Worm (Caenorhabditis elegans) whole organism, late embryonic: Measurements from ENCODE around the gene F52E1.5.
"Not testable (repeated sequence)": the region's sequence is repeated elsewhere in the genome, so short reads cannot be mapped to it uniquely, and the experiment has no call there.

ENCODE experiments used
- C08G9.2 ChIP-seq: sonication (generic microtip); optimal IDR thresholded peaks from 2 replicates; lab custom pipeline; 2016; ENCODE audit warnings: mild to moderate bottlenecking, missing genetic modification characterization, moderate library complexity, missing compliant biosample characterization
- C38D4.7 ChIP-seq: fragments of 200-800 bp; sonication (Bioruptor generic); optimal IDR thresholded peaks from 2 replicates; lab custom pipeline; 2018; ENCODE audit warnings: mild to moderate bottlenecking, missing genetic modification characterization, moderate library complexity, missing compliant biosample characterization
- T23F11.4 ChIP-seq: fragments of 200-800 bp; sonication (Bioruptor generic); optimal IDR thresholded peaks from 2 replicates; lab custom pipeline; 2018; ENCODE audit warnings: mild to moderate bottlenecking, missing genetic modification characterization, missing compliant biosample characterization
- Y22D7AL.16 ChIP-seq: sonication (generic microtip); optimal IDR thresholded peaks from 2 replicates; lab custom pipeline; 2016; ENCODE audit warnings: missing genetic modification characterization, missing compliant biosample characterization
- ahr-1 ChIP-seq: sonication (generic microtip); optimal IDR thresholded peaks from 2 replicates; lab custom pipeline; 2016; ENCODE audit warnings: missing genetic modification characterization, missing compliant biosample characterization
- ama-1 ChIP-seq: fragments of 150-350 bp; optimal IDR thresholded peaks from 2 replicates; lab custom pipeline; 2014
- ceh-18 ChIP-seq: sonication (generic microtip); optimal IDR thresholded peaks from 2 replicates; lab custom pipeline; 2016; ENCODE audit warnings: missing genetic modification characterization, missing compliant biosample characterization
- ceh-2 ChIP-seq: sonication (generic microtip); optimal IDR thresholded peaks from 2 replicates; lab custom pipeline; 2016; ENCODE audit warnings: missing genotype, missing genetic modification characterization, missing compliant biosample characterization
- ceh-24 ChIP-seq: sonication (generic microtip); optimal IDR thresholded peaks from 2 replicates; lab custom pipeline; 2016; ENCODE audit warnings: mild to moderate bottlenecking, missing genetic modification characterization, missing compliant biosample characterization
- ceh-30 ChIP-seq: fragments of 150-350 bp; optimal IDR thresholded peaks from 2 replicates; lab custom pipeline; 2014; ENCODE audit warnings: missing biosample characterization, missing genetic modification characterization
- ceh-45 ChIP-seq: fragments of 200-800 bp; sonication (Bioruptor generic); IDR thresholded peaks from 2 replicates; pipeline ENCODE4 v1.3.6; 2022; ENCODE audit warnings: missing genetic modification reagents, missing genetic modification characterization, missing compliant biosample characterization
- dmd-4 ChIP-seq: sonication (generic microtip); optimal IDR thresholded peaks from 2 replicates; lab custom pipeline; 2016; ENCODE audit warnings: borderline replicate concordance, missing genetic modification characterization, missing compliant biosample characterization
- elt-2 ChIP-seq: sonication (generic microtip); optimal IDR thresholded peaks from 2 replicates; lab custom pipeline; 2016; ENCODE audit warnings: missing genetic modification reagents, missing genetic modification characterization, missing compliant biosample characterization
- elt-4 ChIP-seq: sonication (generic microtip); optimal IDR thresholded peaks from 2 replicates; lab custom pipeline; 2016; ENCODE audit warnings: missing genetic modification characterization, missing compliant biosample characterization
- ets-4 ChIP-seq: sonication (generic microtip); optimal IDR thresholded peaks from 2 replicates; lab custom pipeline; 2016; ENCODE audit warnings: missing genetic modification characterization, missing compliant biosample characterization
- eyg-1 ChIP-seq: sonication (generic microtip); optimal IDR thresholded peaks from 2 replicates; lab custom pipeline; 2016; ENCODE audit warnings: missing genotype, missing genetic modification characterization, missing compliant biosample characterization
- fkh-10 ChIP-seq: fragments of 150-350 bp; optimal IDR thresholded peaks from 2 replicates; lab custom pipeline; 2014; ENCODE audit warnings: missing biosample characterization, missing genetic modification reagents, missing genetic modification characterization
- fkh-6 ChIP-seq: sonication (generic microtip); optimal IDR thresholded peaks from 2 replicates; lab custom pipeline; 2016; ENCODE audit warnings: missing genetic modification characterization, missing compliant biosample characterization
- gmeb-2 ChIP-seq: sonication (generic microtip); optimal IDR thresholded peaks from 2 replicates; lab custom pipeline; 2016; ENCODE audit warnings: missing genetic modification characterization, inconsistent platforms, missing compliant biosample characterization
- hlh-30 ChIP-seq: sonication (generic microtip); optimal IDR thresholded peaks from 2 replicates; lab custom pipeline; 2017; ENCODE audit warnings: antibody characterized with exemption, missing genetic modification characterization, missing compliant biosample characterization; ENCODE audit not compliant: insufficient read depth
- hlh-6 ChIP-seq: sonication (generic microtip); optimal IDR thresholded peaks from 2 replicates; lab custom pipeline; 2016; ENCODE audit warnings: missing genotype, missing genetic modification characterization, missing compliant biosample characterization
- madf-2 ChIP-seq: sonication (generic microtip); optimal IDR thresholded peaks from 2 replicates; lab custom pipeline; 2017; ENCODE audit warnings: missing genetic modification characterization, missing compliant biosample characterization
- mec-3 ChIP-seq: sonication (generic microtip); optimal IDR thresholded peaks from 2 replicates; lab custom pipeline; 2016; ENCODE audit warnings: borderline replicate concordance, missing genetic modification characterization, missing compliant biosample characterization
- nfya-1 ChIP-seq: sonication (generic microtip); optimal IDR thresholded peaks from 2 replicates; lab custom pipeline; 2017; ENCODE audit warnings: missing genetic modification characterization, mild to moderate bottlenecking, missing compliant biosample characterization, antibody characterized with exemption, moderate library complexity
- nhr-11 ChIP-seq: fragments of 150-350 bp; optimal IDR thresholded peaks from 2 replicates; lab custom pipeline; 2014; ENCODE audit warnings: missing biosample characterization, missing genetic modification characterization
- nhr-232 ChIP-seq: sonication (generic microtip); optimal IDR thresholded peaks from 2 replicates; lab custom pipeline; 2016; ENCODE audit warnings: missing genetic modification characterization, missing compliant biosample characterization
- pha-2 ChIP-seq: sonication (generic microtip); optimal IDR thresholded peaks from 2 replicates; lab custom pipeline; 2017; ENCODE audit warnings: mild to moderate bottlenecking, missing genetic modification characterization, missing compliant biosample characterization
- pha-4 ChIP-seq: fragments of 150-350 bp; optimal IDR thresholded peaks from 2 replicates; lab custom pipeline; 2018; ENCODE audit warnings: missing biosample characterization, missing genetic modification reagents, missing genetic modification characterization
- ref-2 ChIP-seq: sonication (generic microtip); optimal IDR thresholded peaks from 2 replicates; lab custom pipeline; 2016; ENCODE audit warnings: missing genetic modification characterization, missing compliant biosample characterization
- rnt-1 ChIP-seq: sonication (generic microtip); optimal IDR thresholded peaks from 2 replicates; lab custom pipeline; 2016; ENCODE audit warnings: missing genetic modification characterization, missing compliant biosample characterization
- sdc-2 ChIP-seq: sonication (generic microtip); optimal IDR thresholded peaks from 2 replicates; lab custom pipeline; 2016; ENCODE audit warnings: missing genotype, missing genetic modification characterization, missing compliant biosample characterization
- sox-2 ChIP-seq: fragments of 200-800 bp; sonication (Bioruptor generic); IDR thresholded peaks from 2 replicates; pipeline ENCODE4 v1.3.6; 2022; ENCODE audit warnings: missing genetic modification reagents, missing genetic modification characterization, missing compliant biosample characterization
- tbx-7 ChIP-seq: sonication (generic microtip); optimal IDR thresholded peaks from 2 replicates; lab custom pipeline; 2016; ENCODE audit warnings: missing genotype, missing genetic modification characterization, missing compliant biosample characterization
- ttx-3 ChIP-seq: sonication (generic microtip); optimal IDR thresholded peaks from 2 replicates; lab custom pipeline; 2016; ENCODE audit warnings: missing genetic modification reagents, missing genetic modification characterization, missing compliant biosample characterization
- unc-3 ChIP-seq, 2 experiments: fragments of 200-800 bp in 1 of 2; sonication (Bioruptor generic) in 1 of 2; sonication (generic microtip) in 1 of 2; conservative IDR thresholded peaks in 1 of 2; optimal IDR thresholded peaks in 1 of 2; 2 replicates each; pipeline versions ENCODE4 v1.3.6 to Lab custom; 2016 to 2022; ENCODE audit warnings: missing compliant biosample characterization in 2 of 2, missing genetic modification characterization in 2 of 2, missing genetic modification reagents in 1 of 2
- unc-55 ChIP-seq: sonication (generic microtip); optimal IDR thresholded peaks from 2 replicates; lab custom pipeline; 2017; ENCODE audit warnings: missing biosample characterization, missing genetic modification reagents, missing genetic modification characterization
- unc-86 ChIP-seq: sonication (generic microtip); optimal IDR thresholded peaks from 2 replicates; lab custom pipeline; 2016; ENCODE audit warnings: missing genetic modification characterization, missing compliant biosample characterization
- ztf-16 ChIP-seq: sonication (generic microtip); optimal IDR thresholded peaks from 2 replicates; lab custom pipeline; 2017; ENCODE audit warnings: missing genetic modification characterization, missing compliant biosample characterization

Gene F52E1.5

DNA sequence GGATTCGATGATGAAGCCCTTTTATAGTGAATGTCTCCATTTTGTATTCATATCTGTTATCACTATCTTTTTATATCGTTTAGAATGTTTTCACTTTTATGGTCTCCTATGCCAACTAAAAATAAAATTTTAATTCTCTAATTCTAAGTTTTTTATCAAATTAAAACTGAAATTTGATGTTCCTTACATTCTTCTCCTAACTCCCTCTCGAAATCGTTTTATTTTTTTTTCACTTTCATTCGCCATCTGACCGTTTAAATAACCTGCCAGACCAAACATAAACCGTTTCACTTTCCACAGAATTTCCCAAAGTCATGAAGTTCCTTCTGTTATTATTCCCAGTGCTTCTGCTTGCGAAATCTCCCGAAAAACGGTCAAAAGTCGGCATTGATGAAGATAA is at the start of gene F52E1.5:
TSS of gene F52E1.5 (plus strand) at position 301 of the 400 bp plus-strand sequence.
- TF ChIP-seq ahr-1 (tag; lab: Kevin White, UChicago), result no peak
- no peak for TF ChIP-seq elt-4 (tag; lab: Kevin White, UChicago)
- TF ChIP-seq unc-86, result no peak
- no peak for TF ChIP-seq rnt-1
- TF ChIP-seq ceh-45, result no peak
- TF ChIP-seq ceh-24 (tag; lab: Kevin White, UChicago), result no peak
- TF ChIP-seq tbx-7 (tag; lab: Kevin White, UChicago), result no peak
- no peak for TF ChIP-seq unc-3 (GFP tag; conservative IDR thresholded peaks at IDR 0.05; lab: Robert Waterston, UW)
- no peak for TF ChIP-seq unc-3 (tag; optimal IDR thresholded peaks at IDR 0.05; lab: Kevin White, UChicago)
- TF ChIP-seq ref-2 (tag; lab: Kevin White, UChicago), result no peak
- no peak for TF ChIP-seq pha-4 (tag; lab: Kevin White, UChicago)
- TF ChIP-seq hlh-30, result no peak
- no peak for TF ChIP-seq fkh-10
- TF ChIP-seq ets-4 (tag; lab: Kevin White, UChicago), result no peak
- TF ChIP-seq gmeb-2 (tag; lab: Kevin White, UChicago), result no peak
- no peak for TF ChIP-seq hlh-6 (tag; lab: Kevin White, UChicago)
- no peak for TF ChIP-seq eyg-1 (tag; lab: Kevin White, UChicago)
- TF ChIP-seq ztf-16 (tag; lab: Kevin White, UChicago), result no peak
- TF ChIP-seq ttx-3 (tag; lab: Kevin White, UChicago), result no peak
- TF ChIP-seq fkh-6 (tag; lab: Kevin White, UChicago), result no peak

DNA sequence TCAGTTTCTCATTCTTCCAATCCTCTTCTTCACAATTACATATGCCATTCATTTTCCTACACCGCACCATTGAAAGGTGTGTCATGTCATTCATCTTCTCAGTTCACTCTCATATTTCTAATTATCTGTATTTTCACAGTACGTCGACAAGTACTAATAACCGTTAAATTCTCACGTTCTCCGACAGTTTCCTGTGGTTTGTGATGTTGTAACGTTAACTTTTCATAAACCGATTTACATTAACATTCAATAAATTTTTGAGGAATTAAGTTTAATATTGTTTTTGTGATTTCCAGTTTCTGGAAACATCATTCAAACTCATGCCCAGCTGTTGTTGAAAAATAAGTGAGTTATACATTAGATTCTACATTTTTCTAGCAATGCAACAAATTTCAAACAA is 44.9 kb upstream of the F52E1.5 start, which contains the start of gene tmd-2:
TSS of gene tmd-2 (plus strand) at position 301 of the 400 bp plus-strand sequence.
- TF ChIP-seq C38D4.7 (no peak), unc-86 (no peak), ceh-45 (no peak), ceh-24 (tag; lab: Kevin White, UChicago) (no peak), pha-2 (tag; lab: Kevin White, UChicago) (no peak), hlh-6 (tag; lab: Kevin White, UChicago) (no peak), ceh-2 (tag; lab: Kevin White, UChicago) (no peak), nfya-1 (tag; lab: Kevin White, UChicago) (no peak), elt-2 (tag; lab: Kevin White, UChicago) (no peak), eyg-1 (tag; lab: Kevin White, UChicago) (no peak), ceh-30 (tag; lab: Kevin White, UChicago) (no peak), T23F11.4 (GFP tag; lab: Kevin White, UChicago) (no peak), dmd-4 (no peak), ama-1 (lab: Kevin White, UChicago) (no peak), ref-2 (tag; lab: Kevin White, UChicago) (no peak), ttx-3 (tag; lab: Kevin White, UChicago) (no peak)

DNA sequence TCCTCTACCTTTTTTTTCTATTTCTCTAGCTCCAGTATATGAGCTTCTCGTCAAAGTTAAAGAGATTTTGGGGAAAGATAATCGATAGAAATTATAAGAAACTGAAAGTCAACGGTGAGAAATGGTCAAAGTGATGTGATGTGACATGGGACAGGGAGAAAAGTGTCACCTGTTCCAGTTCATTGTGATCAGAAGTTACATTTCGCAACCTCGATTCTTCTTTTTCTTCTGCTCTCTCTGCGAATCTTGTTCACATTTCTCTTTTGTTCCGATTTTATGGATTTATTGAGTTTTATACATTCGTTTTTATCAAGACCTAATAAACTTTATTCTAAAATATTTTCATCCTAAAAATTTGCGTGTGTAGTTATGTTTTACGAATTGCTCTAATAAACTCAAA is 43.7 kb upstream of the F52E1.5 start:
- TF ChIP-seq unc-55, result peak; percentile 66
- TF ChIP-seq ama-1 (lab: Kevin White, UChicago), result no peak
- TF ChIP-seq rnt-1, result no peak

DNA sequence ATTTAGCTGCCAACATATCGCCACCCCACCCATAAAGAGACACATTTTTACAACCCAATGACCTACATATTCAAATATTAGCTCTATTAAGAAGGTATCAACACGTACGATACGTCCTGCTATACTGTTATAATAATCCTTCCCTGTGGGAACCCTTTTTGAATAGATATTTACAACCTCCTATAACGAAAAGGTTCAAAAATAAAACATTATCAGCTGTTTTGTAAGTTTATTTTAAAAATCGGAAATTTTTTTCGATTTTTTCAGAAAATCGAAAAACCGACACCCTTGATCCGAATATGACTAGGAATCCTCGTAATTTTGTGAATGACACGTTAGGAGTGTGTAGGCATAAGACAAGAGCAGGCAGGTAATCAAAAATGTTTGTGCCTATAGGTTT is 38.4 kb upstream of the F52E1.5 start, which contains the start of gene C08D8.7:
TSS of gene C08D8.7 (plus strand) at position 301 of the 400 bp plus-strand sequence.
- TF ChIP-seq C08G9.2; madf-2 (tag; lab: Kevin White, UChicago); ceh-18 (tag; lab: Kevin White, UChicago): not testable (repeated sequence)

DNA sequence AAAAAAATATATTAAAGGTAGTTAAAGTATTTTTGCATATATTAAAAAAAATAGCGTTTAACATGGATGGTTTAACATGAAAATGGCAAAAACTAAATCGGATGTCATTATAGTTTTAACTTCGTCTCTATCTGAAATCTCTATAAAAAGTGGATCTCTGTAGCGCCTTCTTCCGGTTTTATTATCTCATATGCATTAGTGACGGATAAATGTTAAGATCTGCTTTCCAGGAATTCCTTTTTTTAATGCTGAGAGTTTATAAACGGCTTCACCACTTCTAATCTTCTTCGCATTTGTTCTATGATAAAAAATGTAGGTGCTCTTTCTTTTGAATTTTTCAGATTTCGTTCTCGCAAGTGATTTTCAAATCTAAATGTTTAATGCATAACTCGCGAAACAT is 36.9 kb upstream of the F52E1.5 start:
- TF ChIP-seq Y22D7AL.16 (tag; lab: Kevin White, UChicago) (no peak), tbx-7 (tag; lab: Kevin White, UChicago) (no peak), nhr-11 (tag; lab: Kevin White, UChicago) (no peak), unc-55 (no peak), ref-2 (tag; lab: Kevin White, UChicago) (no peak), hlh-6 (tag; lab: Kevin White, UChicago) (no peak), sox-2 (no peak), mec-3 (no peak), elt-4 (tag; lab: Kevin White, UChicago) (no peak), fkh-6 (tag; lab: Kevin White, UChicago) (no peak), nhr-232 (no peak), sdc-2 (tag; lab: Kevin White, UChicago) (no peak)
